Worm (Caenorhabditis elegans) whole organism, midembryonic: Measurements from ENCODE around the gene ZK688.1.

Source experiments
- T22C8.4 ChIP-seq: fragments of 200-800 bp; sonication (Bioruptor generic); IDR thresholded peaks from 2 replicates; pipeline ENCODE4 v1.3.6; 2022; ENCODE audit warnings: missing genetic modification characterization, missing compliant biosample characterization
- cog-1 ChIP-seq: sonication (generic microtip); optimal IDR thresholded peaks from 2 replicates; lab custom pipeline; 2016; ENCODE audit warnings: missing genetic modification characterization, missing compliant biosample characterization
- flt-1 ChIP-seq: fragments of 200-800 bp; sonication (Bioruptor generic); IDR thresholded peaks from 2 replicates; pipeline ENCODE4 v1.3.6; 2022; ENCODE audit warnings: missing genetic modification characterization, missing compliant biosample characterization
- klf-2 ChIP-seq: fragments of 200-800 bp; sonication (Bioruptor generic); conservative IDR thresholded peaks from 2 replicates; pipeline ENCODE4 v1.3.6; 2022; ENCODE audit warnings: missing genetic modification reagents, missing genetic modification characterization, missing compliant biosample characterization
- med-1 ChIP-seq: sonication (generic microtip); optimal IDR thresholded peaks from 2 replicates; lab custom pipeline; 2017; ENCODE audit warnings: missing genetic modification characterization, mild to moderate bottlenecking, missing compliant biosample characterization, antibody characterized with exemption, missing genetic modification reagents; ENCODE audit not compliant: insufficient read depth
- ref-1 ChIP-seq: fragments of 200-800 bp; sonication (Bioruptor generic); conservative IDR thresholded peaks from 2 replicates; pipeline ENCODE4 v1.3.6; 2022; ENCODE audit warnings: missing genetic modification reagents, missing genetic modification characterization, missing compliant biosample characterization
- tab-1 ChIP-seq: fragments of 200-800 bp; sonication (Bioruptor generic); IDR thresholded peaks from 2 replicates; pipeline ENCODE4 v1.3.6; 2022; ENCODE audit warnings: missing genetic modification characterization, missing compliant biosample characterization
- ztf-23 ChIP-seq: fragments of 200-800 bp; sonication (Bioruptor generic); IDR thresholded peaks from 2 replicates; pipeline ENCODE4 v1.3.6; 2022; ENCODE audit warnings: missing genetic modification reagents, missing genetic modification characterization, missing compliant biosample characterization
- ztf-29 ChIP-seq: fragments of 200-800 bp; sonication (Bioruptor generic); IDR thresholded peaks from 2 replicates; pipeline ENCODE4 v1.3.6; 2022; ENCODE audit warnings: missing genetic modification reagents, missing genetic modification characterization, missing compliant biosample characterization

- no peak for TF ChIP-seq ztf-29 (GFP tag; lab: Robert Waterston, UW)
- TF ChIP-seq flt-1, result no peak
- TF ChIP-seq ztf-23 (GFP tag; lab: Robert Waterston, UW), result no peak
- no peak for TF ChIP-seq ref-1 (GFP tag; lab: Robert Waterston, UW)
- TF ChIP-seq T22C8.4, result no peak
- no peak for TF ChIP-seq tab-1 (GFP tag; lab: Robert Waterston, UW)
- no peak for TF ChIP-seq cog-1 (tag; lab: Kevin White, UChicago)
- no peak for TF ChIP-seq med-1 (GFP tag; lab: Kevin White, UChicago)
- no peak for TF ChIP-seq klf-2 (GFP tag; lab: Robert Waterston, UW)
Observed at ce11 chrIII:7956965-7957364, 47.6 kb downstream of the ZK688.1 start, which contains the start of gene C29E4.9.
